Fruit fly (Drosophila melanogaster) whole organism, embryonic: ENCODE data around the gene ksr.

Experiments
- BEAF-32 ChIP-seq: fragments of 200-800 bp; sonication (Bioruptor generic); optimal IDR thresholded peaks from 3 replicates; lab custom pipeline; 2017; ENCODE audit warnings: missing biosample characterization, missing genetic modification characterization, mild to moderate bottlenecking, moderate library complexity, missing genetic modification reagents
- CG10979 ChIP-seq: fragments of 200-800 bp; sonication (Bioruptor generic); optimal IDR thresholded peaks from 2 replicates; lab custom pipeline; 2018; ENCODE audit warnings: missing biosample characterization, mild to moderate bottlenecking, missing genetic modification characterization, moderate library complexity
- CG11456 ChIP-seq: fragments of 200-800 bp; sonication (Bioruptor generic); IDR thresholded peaks from 3 replicates; pipeline ENCODE4 v1.3.6; 2022; ENCODE audit warnings: missing biosample characterization, missing genetic modification characterization
- CG11696 ChIP-seq: fragments of 200-800 bp; sonication (Bioruptor generic); IDR thresholded peaks from 2 replicates; pipeline ENCODE4 v1.3.6; 2022; ENCODE audit warnings: missing biosample characterization, missing genetic modification characterization
- CG12155 ChIP-seq: fragments of 200-800 bp; sonication (Bioruptor generic); optimal IDR thresholded peaks from 3 replicates; lab custom pipeline; 2016; ENCODE audit warnings: missing biosample characterization, missing genetic modification characterization
- CG13624 ChIP-seq: fragments of 200-800 bp; sonication (Bioruptor generic); optimal IDR thresholded peaks from 2 replicates; lab custom pipeline; 2016; ENCODE audit warnings: missing biosample characterization, missing genetic modification characterization
- CG1647 ChIP-seq: fragments of 200-800 bp; sonication (Bioruptor generic); optimal IDR thresholded peaks from 3 replicates; lab custom pipeline; 2016; ENCODE audit warnings: missing biosample characterization, missing genetic modification characterization
- CG18262 ChIP-seq: fragments of 200-800 bp; optimal IDR thresholded peaks from 3 replicates; lab custom pipeline; 2019; ENCODE audit warnings: missing biosample characterization, mild to moderate bottlenecking, missing genetic modification characterization, moderate library complexity
- CG31224 ChIP-seq: fragments of 200-800 bp; sonication (Bioruptor generic); IDR thresholded peaks from 2 replicates; pipeline ENCODE4 v1.3.6; 2022; ENCODE audit warnings: missing biosample characterization, missing genetic modification characterization
- CG31441 ChIP-seq: fragments of 200-800 bp; sonication (Bioruptor generic); IDR thresholded peaks from 2 replicates; pipeline ENCODE4 v1.3.6; 2022; ENCODE audit warnings: missing biosample characterization, missing genetic modification characterization
- CG33213 ChIP-seq: fragments of 200-800 bp; sonication (Bioruptor generic); optimal IDR thresholded peaks from 3 replicates; lab custom pipeline; 2016; ENCODE audit warnings: missing biosample characterization, missing genetic modification characterization
- CG3407 ChIP-seq: fragments of 200-800 bp; sonication (Bioruptor generic); optimal IDR thresholded peaks from 2 replicates; lab custom pipeline; 2018; ENCODE audit warnings: missing biosample characterization, mild to moderate bottlenecking, missing genetic modification characterization
- CG7987 ChIP-seq: fragments of 200-800 bp; sonication (Bioruptor generic); optimal IDR thresholded peaks from 2 replicates; lab custom pipeline; 2018; ENCODE audit warnings: missing biosample characterization, mild to moderate bottlenecking, missing genetic modification characterization, moderate library complexity
- CG8089 ChIP-seq: fragments of 200-800 bp; sonication (Bioruptor generic); optimal IDR thresholded peaks from 3 replicates; lab custom pipeline; 2016; ENCODE audit warnings: missing biosample characterization, missing genetic modification characterization
- CG8944 ChIP-seq: fragments of 200-800 bp; sonication (Bioruptor generic); optimal IDR thresholded peaks from 3 replicates; lab custom pipeline; 2016; ENCODE audit warnings: missing biosample characterization, missing genetic modification characterization
- CG9609 ChIP-seq: fragments of 200-800 bp; sonication (Bioruptor generic); optimal IDR thresholded peaks from 3 replicates; lab custom pipeline; 2016; ENCODE audit warnings: missing biosample characterization, missing genetic modification characterization
- CG9876 ChIP-seq: fragments of 200-800 bp; sonication (Bioruptor generic); optimal IDR thresholded peaks from 2 replicates; lab custom pipeline; 2016; ENCODE audit warnings: missing biosample characterization, missing genetic modification characterization
- CrebB ChIP-seq: fragments of 200-800 bp; sonication (Bioruptor generic); optimal IDR thresholded peaks from 3 replicates; lab custom pipeline; 2018; ENCODE audit warnings: missing biosample characterization, mild to moderate bottlenecking, missing genetic modification characterization
- Dek ChIP-seq: fragments of 200-800 bp; sonication (Bioruptor generic); optimal IDR thresholded peaks from 3 replicates; lab custom pipeline; 2019; ENCODE audit warnings: missing biosample characterization, mild to moderate bottlenecking, missing genetic modification characterization, moderate library complexity
- HLH54F ChIP-seq: fragments of 200-800 bp; sonication (Bioruptor generic); optimal IDR thresholded peaks from 3 replicates; lab custom pipeline; 2016; ENCODE audit warnings: missing biosample characterization, missing genetic modification characterization
- HmgD ChIP-seq: fragments of 200-800 bp; sonication (Bioruptor generic); optimal IDR thresholded peaks from 3 replicates; lab custom pipeline; 2016; ENCODE audit warnings: missing biosample characterization, missing genetic modification characterization
- Mes4 ChIP-seq: fragments of 200-800 bp; sonication (Bioruptor generic); optimal IDR thresholded peaks from 2 replicates; lab custom pipeline; 2016; ENCODE audit warnings: missing biosample characterization, missing genetic modification characterization
- NC2β ChIP-seq: fragments of 200-800 bp; sonication (Bioruptor generic); optimal IDR thresholded peaks from 2 replicates; lab custom pipeline; 2016; ENCODE audit warnings: missing biosample characterization, missing genetic modification characterization
- Nf-YC ChIP-seq: fragments of 200-800 bp; optimal IDR thresholded peaks from 3 replicates; lab custom pipeline; 2019; ENCODE audit warnings: missing biosample characterization, mild to moderate bottlenecking, missing genetic modification characterization, moderate library complexity
- NfI ChIP-seq: fragments of 200-800 bp; sonication (Bioruptor generic); optimal IDR thresholded peaks from 3 replicates; lab custom pipeline; 2018; ENCODE audit warnings: missing biosample characterization, mild to moderate bottlenecking, missing genetic modification characterization, moderate library complexity
- Rx ChIP-seq: fragments of 200-800 bp; sonication (Bioruptor generic); IDR thresholded peaks from 2 replicates; pipeline ENCODE4 v1.3.6; 2022; ENCODE audit warnings: missing biosample characterization, missing genetic modification characterization
- Stat92E ChIP-seq, 3 experiments: fragments of >200 bp in 2 of 3; fragments of 200-800 bp in 1 of 3; sonication (Bioruptor generic) in 1 of 3; optimal IDR thresholded peaks; 2 replicates each; lab custom pipeline; 2017 to 2019; ENCODE audit warnings: missing biosample characterization in 3 of 3, missing genetic modification characterization in 3 of 3, mild to moderate bottlenecking in 1 of 3, moderate library complexity in 1 of 3
- Vsx1 ChIP-seq: fragments of 200-800 bp; sonication (Bioruptor generic); optimal IDR thresholded peaks from 2 replicates; lab custom pipeline; 2017; ENCODE audit warnings: missing biosample characterization, mild to moderate bottlenecking, missing genetic modification characterization, missing genetic modification reagents
- Xbp1 ChIP-seq: fragments of 200-800 bp; sonication (Bioruptor generic); optimal IDR thresholded peaks from 3 replicates; lab custom pipeline; 2016; ENCODE audit warnings: missing biosample characterization, mild to moderate bottlenecking, missing genetic modification characterization
- YL-1 ChIP-seq: fragments of 200-800 bp; sonication (Bioruptor generic); optimal IDR thresholded peaks from 3 replicates; lab custom pipeline; 2017; ENCODE audit warnings: missing biosample characterization, mild to moderate bottlenecking, missing genetic modification characterization
- da ChIP-seq: fragments of 200-800 bp; sonication (Bioruptor generic); optimal IDR thresholded peaks from 2 replicates; lab custom pipeline; 2016; ENCODE audit warnings: missing biosample characterization, missing genetic modification characterization
- dan ChIP-seq: fragments of 200-800 bp; sonication (Bioruptor generic); IDR thresholded peaks from 2 replicates; pipeline ENCODE4 v1.3.6; 2022; ENCODE audit warnings: missing biosample characterization, missing genetic modification characterization
- gce ChIP-seq: fragments of 200-800 bp; sonication (Bioruptor generic); IDR thresholded peaks from 3 replicates; pipeline ENCODE4 v1.3.6; 2022; ENCODE audit warnings: missing biosample characterization, missing genetic modification characterization
- gt ChIP-seq: fragments of 200-800 bp; sonication (Bioruptor generic); IDR thresholded peaks from 2 replicates; pipeline ENCODE4 v1.3.6; 2022; ENCODE audit warnings: missing biosample characterization, missing genetic modification characterization
- h ChIP-seq: fragments of >200 bp; optimal IDR thresholded peaks from 2 replicates; lab custom pipeline; 2017
- hbn ChIP-seq: fragments of 200-800 bp; sonication (Bioruptor generic); IDR thresholded peaks from 2 replicates; pipeline ENCODE4 v1.3.6; 2022; ENCODE audit warnings: missing biosample characterization, missing genetic modification characterization; ENCODE audit not compliant: partially characterized antibody
- her ChIP-seq: fragments of 200-800 bp; sonication (Bioruptor generic); optimal IDR thresholded peaks from 2 replicates; lab custom pipeline; 2016; ENCODE audit warnings: missing biosample characterization, missing genetic modification characterization
- kah ChIP-seq: fragments of 200-800 bp; sonication (Bioruptor generic); optimal IDR thresholded peaks from 2 replicates; lab custom pipeline; 2018; ENCODE audit warnings: missing biosample characterization, mild to moderate bottlenecking, missing genetic modification characterization
- klu ChIP-seq: fragments of 200-800 bp; sonication (Bioruptor generic); IDR thresholded peaks from 2 replicates; pipeline ENCODE4 v1.3.6; 2022; ENCODE audit warnings: missing biosample characterization, missing genetic modification characterization
- lilli ChIP-seq: fragments of 200-800 bp; sonication (Bioruptor generic); optimal IDR thresholded peaks from 3 replicates; lab custom pipeline; 2016; ENCODE audit warnings: missing biosample characterization, missing genetic modification characterization
- nmo ChIP-seq: fragments of 200-800 bp; sonication (Bioruptor generic); optimal IDR thresholded peaks from 2 replicates; lab custom pipeline; 2018; ENCODE audit warnings: missing biosample characterization, mild to moderate bottlenecking, missing genetic modification characterization, moderate library complexity
- odd ChIP-seq: fragments of 200-800 bp; sonication (Bioruptor generic); optimal IDR thresholded peaks from 2 replicates; lab custom pipeline; 2017; ENCODE audit warnings: missing biosample characterization, mild to moderate bottlenecking, missing genetic modification characterization
- p53 ChIP-seq: fragments of 200-800 bp; sonication (Bioruptor generic); optimal IDR thresholded peaks from 2 replicates; lab custom pipeline; 2016; ENCODE audit warnings: missing biosample characterization, missing genetic modification characterization
- pb ChIP-seq: fragments of 200-800 bp; sonication (Bioruptor generic); optimal IDR thresholded peaks from 3 replicates; lab custom pipeline; 2016; ENCODE audit warnings: missing biosample characterization, missing genetic modification characterization
- pfk ChIP-seq: fragments of 200-800 bp; sonication (Bioruptor generic); optimal IDR thresholded peaks from 2 replicates; lab custom pipeline; 2018; ENCODE audit warnings: missing biosample characterization, mild to moderate bottlenecking, missing genetic modification characterization, moderate library complexity
- phol ChIP-seq: fragments of 200-800 bp; sonication (Bioruptor generic); optimal IDR thresholded peaks from 3 replicates; lab custom pipeline; 2018; ENCODE audit warnings: missing biosample characterization, mild to moderate bottlenecking, missing genetic modification characterization, moderate library complexity
- repo ChIP-seq: fragments of 200-800 bp; sonication (Bioruptor generic); optimal IDR thresholded peaks from 2 replicates; lab custom pipeline; 2016; ENCODE audit warnings: missing biosample characterization, missing genetic modification characterization
- sna ChIP-seq: fragments of 200-800 bp; sonication (Bioruptor generic); IDR thresholded peaks from 2 replicates; pipeline ENCODE4 v1.3.6; 2022; ENCODE audit warnings: missing biosample characterization, missing genetic modification characterization; ENCODE audit not compliant: partially characterized antibody
- tgo ChIP-seq: fragments of 200-800 bp; sonication (Bioruptor generic); IDR thresholded peaks from 3 replicates; pipeline ENCODE4 v1.3.6; 2022; ENCODE audit warnings: missing biosample characterization, missing genetic modification characterization
- tna ChIP-seq: fragments of 200-800 bp; sonication (Bioruptor generic); IDR thresholded peaks from 2 replicates; pipeline ENCODE4 v1.3.6; 2022; ENCODE audit warnings: missing biosample characterization, missing genetic modification characterization; ENCODE audit not compliant: partially characterized antibody
- unc-4 ChIP-seq: fragments of 200-800 bp; sonication (Bioruptor generic); IDR thresholded peaks from 2 replicates; pipeline ENCODE4 v1.3.6; 2022; ENCODE audit warnings: missing biosample characterization, missing genetic modification characterization; ENCODE audit not compliant: partially characterized antibody

Gene ksr

DNA sequence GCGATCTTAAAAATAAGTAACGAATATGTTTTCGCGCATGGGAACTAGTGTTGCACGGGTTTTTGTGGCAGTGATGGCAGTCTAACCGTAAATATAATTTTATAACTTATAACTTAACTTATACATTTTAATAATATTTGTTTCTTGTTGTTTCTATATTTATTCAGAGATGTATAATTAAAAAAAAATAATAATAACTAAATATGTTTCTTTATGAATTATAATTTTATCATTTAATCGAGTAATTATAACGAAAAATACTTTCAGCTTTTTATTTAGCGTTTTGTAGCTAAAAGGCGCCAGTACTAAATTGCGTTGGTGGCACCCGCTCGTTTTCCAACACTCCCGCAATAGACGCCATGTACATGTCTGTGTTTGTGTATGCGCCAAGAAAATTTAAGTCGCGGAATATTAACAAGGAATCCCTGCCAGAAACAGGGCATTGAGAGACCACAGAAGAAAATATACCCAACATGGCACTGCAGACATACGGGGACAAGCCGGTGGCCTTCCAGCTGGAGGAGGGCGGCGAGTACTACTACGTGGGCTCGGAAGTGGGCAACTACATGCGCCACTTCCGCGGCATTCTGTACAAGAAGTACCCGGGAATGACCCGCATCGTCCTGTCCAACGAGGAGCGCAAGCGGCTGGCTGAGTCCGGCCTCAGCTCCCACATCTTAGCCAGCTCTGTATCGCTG, 13.0 kb downstream of the ksr start, which contains the start of the genes mRpL44 and Snr1 (continued):
- TF ChIP-seq pb (GFP tag; lab: Kevin White, UChicago) (no peak), CG8944 (GFP tag; lab: Kevin White, UChicago) (no peak), h (lab: Kevin White, UChicago) (no peak), her (no peak), Xbp1 (GFP tag; lab: Kevin White, UChicago) (peak; percentile 40), NC2β (GFP tag; lab: Kevin White, UChicago) (no peak), HmgD (GFP tag; lab: Kevin White, UChicago) (no peak), CG33213 (GFP tag; lab: Kevin White, UChicago) (no peak), CrebB (no peak), nmo (GFP tag; lab: Kevin White, UChicago) (peak; percentile 72), CG7987 (GFP tag; lab: Kevin White, UChicago) (no peak), tgo (GFP tag; lab: Robert Waterston, UW) (no peak), p53 (GFP tag; lab: Kevin White, UChicago) (no peak), CG11456 (GFP tag; lab: Robert Waterston, UW) (no peak), lilli (GFP tag; lab: Kevin White, UChicago) (peak; percentile 24), hbn (no peak), kah (GFP tag; lab: Kevin White, UChicago) (no peak), repo (GFP tag; lab: Kevin White, UChicago) (no peak), tna (no peak), Nf-YC (tag; lab: Kevin White, UChicago) (no peak), CG8089 (GFP tag; lab: Kevin White, UChicago) (no peak), CG18262 (tag; lab: Kevin White, UChicago) (no peak), Rx (no peak), phol (tag; lab: Kevin White, UChicago) (peak; percentile 89), NfI (peak; percentile 60), Mes4 (GFP tag; lab: Kevin White, UChicago) (no peak), CG9609 (no peak), HLH54F (GFP tag; lab: Kevin White, UChicago) (no peak), CG12155 (GFP tag; lab: Kevin White, UChicago) (peak; percentile 50), klu (GFP tag; lab: Robert Waterston, UW) (peak; percentile 84), dan (GFP tag; lab: Robert Waterston, UW) (no peak), CG3407 (GFP tag; lab: Kevin White, UChicago) (no peak), Stat92E (GFP tag; optimal IDR thresholded peaks at IDR 0.05; lab: Kevin White, UChicago) (no peak), CG31224 (GFP tag; lab: Robert Waterston, UW) (no peak), CG31441 (GFP tag; lab: Robert Waterston, UW) (no peak; the same call in 1 of the 2 replicates), Dek (tag; lab: Kevin White, UChicago) (peak; percentile 58), CG10979 (tag; lab: Kevin White, UChicago) (peak; percentile 45), odd (GFP tag; lab: Kevin White, UChicago) (no peak), unc-4 (no peak), YL-1 (GFP tag; lab: Kevin White, UChicago) (peak; percentile 85), gce (GFP tag; lab: Robert Waterston, UW) (no peak), CG11696 (GFP tag; lab: Robert Waterston, UW) (no peak), pfk (GFP tag; lab: Kevin White, UChicago) (no peak), gt (no peak), da (no peak), CG9876 (no peak), Vsx1 (GFP tag; lab: Kevin White, UChicago) (no peak), BEAF-32 (GFP tag; lab: Kevin White, UChicago) (peak; percentile 22), CG1647 (GFP tag; lab: Kevin White, UChicago) (no peak), sna (GFP tag; lab: Robert Waterston, UW) (0 out of 2 replicates have a peak, but pooled peaks have one; percentile 13), CG13624 (GFP tag; lab: Kevin White, UChicago) (no peak)
